Worm (Caenorhabditis elegans): ENCODE results near the gene nspb-12.

ce11 chrIII:5584647-5585046, 16.1 kb upstream of the nspb-12 start, which contains the start of gene F56D2.3:
- TF ChIP-seq ama-1 (optimal IDR thresholded peaks at IDR 0.05): no peak
- TF ChIP-seq ceh-36 (tag; optimal IDR thresholded peaks at IDR 0.05): no peak
